Worm (Caenorhabditis elegans): ENCODE measurements around the gene clec-191.

The clec-191 gene

DNA sequence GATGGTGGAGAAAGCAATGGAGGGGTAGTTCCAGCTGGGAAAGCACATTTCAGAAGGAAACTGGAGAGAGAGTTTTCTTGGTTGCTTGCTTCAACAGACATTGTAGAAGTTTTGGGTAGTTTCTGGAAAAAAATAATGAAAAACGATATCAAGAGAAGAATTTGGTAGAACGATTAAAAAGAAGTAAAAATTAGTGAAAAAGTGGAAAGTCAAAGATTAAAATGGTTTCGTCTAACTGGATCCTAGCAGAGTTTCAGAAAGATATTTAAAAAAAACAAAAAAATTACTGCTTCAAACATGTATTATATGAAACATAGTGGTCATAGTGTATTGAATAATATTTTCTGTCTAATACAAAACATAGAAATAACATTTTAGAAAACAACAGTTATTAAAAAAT, 3.2 kb downstream of the clec-191 start, which contains the start of gene F38C2.7:
F38C2.7 (minus strand) TSS at position 101 of the 400 bp plus-strand sequence.
- TF ChIP-seq lin-15B (tag; optimal IDR thresholded peaks at IDR 0.05) (no peak), dmd-9 (GFP tag; IDR thresholded peaks at IDR 0.05) (no peak), unc-130 (GFP tag; optimal IDR thresholded peaks at IDR 0.05) (no peak), F37D6.2 (tag; optimal IDR thresholded peaks at IDR 0.05) (no peak), nhr-25 (tag; optimal IDR thresholded peaks at IDR 0.05; ENCODE audit: borderline replicate concordance, insufficient read depth) (no peak), nhr-6 (tag; optimal IDR thresholded peaks at IDR 0.05) (no peak), aha-1 (tag) (no peak), duxl-1 (tag; optimal IDR thresholded peaks at IDR 0.05; ENCODE audit: poor library complexity) (no peak), hlh-30 (tag; optimal IDR thresholded peaks at IDR 0.05; ENCODE audit: insufficient read depth) (no peak), spr-3 (GFP tag; optimal IDR thresholded peaks at IDR 0.05) (no peak), dve-1 (tag; optimal IDR thresholded peaks at IDR 0.05; ENCODE audit: insufficient read depth) (no peak), lim-7 (GFP tag; IDR thresholded peaks at IDR 0.05) (no peak)

ce11 chrIV:16270955-16271354, 9.6 kb downstream of the clec-191 start, which contains the start of gene F38C2.4:
Gene F38C2.4 (plus strand): TSS chrIV:16271255.
- TF ChIP-seq hmg-1.1 (GFP tag; IDR thresholded peaks at IDR 0.05) (no peak), nhr-25 (tag; optimal IDR thresholded peaks at IDR 0.05; ENCODE audit: borderline replicate concordance, insufficient read depth) (no peak), ces-1 (GFP tag; optimal IDR thresholded peaks at IDR 0.05) (no peak), daf-12 (tag; optimal IDR thresholded peaks at IDR 0.05) (no peak), fkh-10 (GFP tag; optimal IDR thresholded peaks at IDR 0.05) (no peak), unc-62 (GFP tag; optimal IDR thresholded peaks at IDR 0.05 in 1 of 2) (no peak), unc-62 (tag; optimal IDR thresholded peaks at IDR 0.05) (no peak), zag-1 (tag; optimal IDR thresholded peaks at IDR 0.05) (no peak), F10B5.3 (tag; optimal IDR thresholded peaks at IDR 0.05) (no peak), unc-39 (tag; optimal IDR thresholded peaks at IDR 0.05) (no peak), nhr-76 (tag; optimal IDR thresholded peaks at IDR 0.05) (no peak), hlh-30 (tag; optimal IDR thresholded peaks at IDR 0.05; ENCODE audit: insufficient read depth) (no peak), mep-1 (tag; optimal IDR thresholded peaks at IDR 0.05) (no peak), lsy-2 (tag; optimal IDR thresholded peaks at IDR 0.05) (no peak), madf-9 (GFP tag; conservative IDR thresholded peaks at IDR 0.05) (no peak)

DNA sequence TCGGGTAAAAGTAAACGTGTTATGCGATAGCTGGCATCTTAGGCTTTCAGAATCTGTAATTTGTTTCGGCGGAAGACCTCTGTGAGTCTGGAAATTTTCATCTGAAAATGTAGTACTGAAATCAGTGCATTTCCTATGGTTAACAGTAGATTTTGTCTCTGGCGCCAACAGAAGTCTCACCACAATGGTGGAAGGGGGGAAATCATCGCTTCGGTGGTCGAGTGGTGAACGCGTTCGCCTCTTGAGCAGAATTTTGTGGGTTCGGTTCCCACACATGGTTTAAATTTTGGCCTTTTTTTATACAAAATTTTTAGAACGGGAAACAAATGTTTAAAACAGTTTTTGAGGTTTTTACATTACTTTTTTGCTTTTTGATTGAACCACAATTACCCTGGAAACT, 20.3 kb downstream of the clec-191 start:
- TF ChIP-seq snpc-1.2 (GFP tag; IDR thresholded peaks at IDR 0.05), result peak; percentile 96

DNA sequence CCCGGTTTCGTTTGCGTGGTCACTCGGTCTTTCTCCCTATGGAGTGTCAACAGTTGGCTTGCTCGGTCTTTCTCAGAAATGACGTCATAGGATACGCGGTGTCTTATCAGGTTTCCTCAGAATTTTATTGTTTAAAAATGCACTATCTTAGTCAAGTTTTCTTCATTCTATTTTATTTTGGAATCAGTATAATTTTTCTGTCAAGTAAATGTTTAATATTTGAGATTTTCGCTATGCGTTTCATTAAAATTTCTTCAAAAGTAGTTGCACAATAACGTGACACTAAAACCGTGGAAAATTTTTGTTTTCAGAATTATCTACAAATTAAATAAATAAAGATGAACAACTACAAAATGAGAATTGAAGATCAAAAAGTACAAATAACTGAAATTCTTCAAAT, 23.2 kb downstream of the clec-191 start, which contains the start of gene hlh-31:
hlh-31 (plus strand) TSS at position 301 of the 400 bp plus-strand sequence.
- no peak for TF ChIP-seq R02D3.7 (tag; optimal IDR thresholded peaks at IDR 0.05)
- TF ChIP-seq mdl-1 (tag; optimal IDR thresholded peaks at IDR 0.05), result no peak
- no peak for TF ChIP-seq Y105C5A.15 (GFP tag; IDR thresholded peaks at IDR 0.05)
- no peak for TF ChIP-seq nhr-25 (tag; optimal IDR thresholded peaks at IDR 0.05; ENCODE audit: borderline replicate concordance, insufficient read depth)
- TF ChIP-seq Y5F2A.4 (GFP tag; optimal IDR thresholded peaks at IDR 0.05), result no peak
- TF ChIP-seq ceh-82 (tag; optimal IDR thresholded peaks at IDR 0.05), result no peak
- TF ChIP-seq ceh-44 (GFP tag; IDR thresholded peaks at IDR 0.05), result no peak
- no peak for TF ChIP-seq lin-1 (GFP tag; IDR thresholded peaks at IDR 0.05)
- TF ChIP-seq dmd-9 (GFP tag; IDR thresholded peaks at IDR 0.05), result no peak
- no peak for TF ChIP-seq nhr-6 (tag; optimal IDR thresholded peaks at IDR 0.05)
- TF ChIP-seq dmd-8 (GFP tag; IDR thresholded peaks at IDR 0.05), result no peak
- TF ChIP-seq Y75B8A.6 (GFP tag; IDR thresholded peaks at IDR 0.05), result no peak
- TF ChIP-seq unc-130 (GFP tag; optimal IDR thresholded peaks at IDR 0.05), result no peak
- no peak for TF ChIP-seq lin-38 (GFP tag; IDR thresholded peaks at IDR 0.05)
- TF ChIP-seq php-3 (GFP tag; IDR thresholded peaks at IDR 0.05), result no peak
- TF ChIP-seq Y48G9A.11 (GFP tag; IDR thresholded peaks at IDR 0.05), result no peak
- TF ChIP-seq madf-5 (GFP tag; IDR thresholded peaks at IDR 0.05), result no peak
